Worm (Caenorhabditis elegans) whole organism, mixed stage, embryonic: Measurements from ENCODE around the gene gpdh-2.

ENCODE experiments used
- ces-1 ChIP-seq: fragments of 150-350 bp; optimal IDR thresholded peaks from 2 replicates; lab custom pipeline; 2014; ENCODE audit warnings: missing biosample characterization, missing genetic modification reagents, missing genetic modification characterization
- cnd-1 ChIP-seq: fragments of 200-800 bp; sonication (Bioruptor generic); optimal IDR thresholded peaks from 2 replicates; lab custom pipeline; 2018; ENCODE audit warnings: mild to moderate bottlenecking, missing genetic modification characterization, missing compliant biosample characterization
- drap-1 ChIP-seq: fragments of 200-800 bp; sonication (Bioruptor generic); optimal IDR thresholded peaks from 3 replicates; lab custom pipeline; 2018; ENCODE audit warnings: mild to moderate bottlenecking, missing genetic modification characterization, missing compliant biosample characterization
- nhr-12 ChIP-seq: fragments of 150-350 bp; optimal IDR thresholded peaks from 2 replicates; lab custom pipeline; 2014; ENCODE audit warnings: missing biosample characterization, missing genetic modification characterization
- nhr-237 ChIP-seq: fragments of 150-350 bp; optimal IDR thresholded peaks from 2 replicates; lab custom pipeline; 2014; ENCODE audit warnings: missing biosample characterization, missing genetic modification characterization
- nhr-76 ChIP-seq: sonication (generic microtip); optimal IDR thresholded peaks from 2 replicates; lab custom pipeline; 2017; ENCODE audit warnings: missing biosample characterization, missing genetic modification characterization
- pha-4 ChIP-seq: fragments of 150-350 bp; optimal IDR thresholded peaks from 2 replicates; lab custom pipeline; 2018; ENCODE audit warnings: missing biosample characterization, missing genetic modification reagents, missing genetic modification characterization
- snpc-4 ChIP-seq: fragments of 150-350 bp; optimal IDR thresholded peaks from 2 replicates; lab custom pipeline; 2014; ENCODE audit warnings: missing biosample characterization, missing genetic modification characterization
- unc-62 ChIP-seq: fragments of 150-350 bp; optimal IDR thresholded peaks from 2 replicates; lab custom pipeline; 2014; ENCODE audit warnings: missing biosample characterization, missing genetic modification reagents, missing genetic modification characterization
- ztf-11 ChIP-seq: fragments of 150-350 bp; optimal IDR thresholded peaks from 2 replicates; lab custom pipeline; 2014; ENCODE audit warnings: missing biosample characterization, missing genetic modification characterization

DNA sequence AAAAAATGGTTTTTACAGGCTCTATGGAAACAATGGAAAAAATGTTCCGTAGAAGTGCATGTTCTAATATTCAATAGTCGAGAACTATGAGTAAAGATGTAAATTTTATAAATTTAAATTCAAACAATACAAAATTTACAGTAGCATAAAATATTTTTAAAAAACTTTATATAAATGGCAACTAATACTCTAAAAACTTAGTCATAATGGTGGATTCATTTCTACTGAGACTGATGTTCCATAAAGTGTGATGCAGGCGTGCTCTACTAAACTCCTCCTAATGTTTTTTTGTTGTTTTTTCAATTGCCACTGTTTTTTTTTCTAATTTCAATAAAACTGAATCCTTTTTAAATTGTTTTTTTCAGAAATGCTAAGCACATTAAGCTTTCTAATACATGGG is 50.8 kb downstream of the gpdh-2 start, which contains the start of gene gtap-2:
- TF ChIP-seq cnd-1 (tag; lab: Kevin White, UChicago) (no peak), nhr-76 (tag; lab: Kevin White, UChicago) (no peak), nhr-12 (no peak), nhr-237 (tag; lab: Kevin White, UChicago) (no peak), unc-62 (no peak), ces-1 (GFP tag; lab: Kevin White, UChicago) (peak; percentile 72), pha-4 (tag; lab: Kevin White, UChicago) (no peak), drap-1 (GFP tag; lab: Kevin White, UChicago) (no peak), snpc-4 (tag; lab: Kevin White, UChicago) (no peak), ztf-11 (tag; lab: Kevin White, UChicago) (no peak)
